Fruit fly (Drosophila melanogaster) whole organism, embryonic: Measurements from ENCODE around the gene CSN1b.

Source experiments
- Atf6 ChIP-seq: fragments of 200-800 bp; sonication (Bioruptor generic); IDR thresholded peaks from 2 replicates; pipeline ENCODE4 v1.3.6; 2022; ENCODE audit warnings: missing biosample characterization, missing genetic modification characterization
- BEAF-32 ChIP-seq: fragments of 200-800 bp; sonication (Bioruptor generic); optimal IDR thresholded peaks from 3 replicates; lab custom pipeline; 2017; ENCODE audit warnings: missing biosample characterization, missing genetic modification characterization, mild to moderate bottlenecking, moderate library complexity, missing genetic modification reagents
- CG11085 ChIP-seq: fragments of 200-800 bp; sonication (Bioruptor generic); IDR thresholded peaks from 2 replicates; pipeline ENCODE4 v1.3.6; 2022; ENCODE audit warnings: missing biosample characterization, missing genetic modification characterization
- CG12659 ChIP-seq: fragments of 200-800 bp; sonication (Bioruptor generic); optimal IDR thresholded peaks from 3 replicates; lab custom pipeline; 2017; ENCODE audit warnings: mild to moderate bottlenecking, missing biosample characterization, missing genetic modification reagents, missing genetic modification characterization
- CG13287 ChIP-seq: fragments of 200-800 bp; sonication (Bioruptor generic); IDR thresholded peaks from 2 replicates; pipeline ENCODE4 v1.3.6; 2022; ENCODE audit warnings: missing biosample characterization, missing genetic modification characterization; ENCODE audit not compliant: partially characterized antibody
- CG15514 ChIP-seq: fragments of 200-800 bp; sonication (Bioruptor generic); optimal IDR thresholded peaks from 3 replicates; lab custom pipeline; 2017; ENCODE audit warnings: missing biosample characterization, missing genetic modification characterization, mild to moderate bottlenecking, moderate library complexity, missing genetic modification reagents
- CG16813 ChIP-seq: fragments of 200-800 bp; sonication (Bioruptor generic); IDR thresholded peaks from 3 replicates; pipeline ENCODE4 v1.3.6; 2022; ENCODE audit warnings: missing biosample characterization, missing genetic modification characterization; ENCODE audit not compliant: partially characterized antibody
- CG17361 ChIP-seq: fragments of 200-800 bp; sonication (Bioruptor generic); IDR thresholded peaks from 3 replicates; pipeline ENCODE4 v1.3.6; 2022; ENCODE audit warnings: missing biosample characterization, missing genetic modification characterization
- CG30020 ChIP-seq: fragments of 200-800 bp; optimal IDR thresholded peaks from 2 replicates; lab custom pipeline; 2019; ENCODE audit warnings: missing biosample characterization, mild to moderate bottlenecking, missing genetic modification characterization, moderate library complexity
- CG4617 ChIP-seq: fragments of 200-800 bp; sonication (Bioruptor generic); optimal IDR thresholded peaks from 3 replicates; lab custom pipeline; 2016; ENCODE audit warnings: missing biosample characterization, missing genetic modification characterization, borderline replicate concordance
- CG6791 ChIP-seq: fragments of 200-800 bp; sonication (Bioruptor generic); IDR thresholded peaks from 3 replicates; pipeline ENCODE4 v1.3.6; 2022; ENCODE audit warnings: missing biosample characterization, missing genetic modification characterization; ENCODE audit not compliant: partially characterized antibody
- CG8290 ChIP-seq, 3 experiments: fragments of 200-800 bp; sonication (Bioruptor generic); optimal IDR thresholded peaks; 2 replicates each; lab custom pipeline; 2016 to 2019; ENCODE audit warnings: missing biosample characterization in 3 of 3, missing genetic modification characterization in 3 of 3, mild to moderate bottlenecking in 2 of 3, moderate library complexity in 1 of 3
- CG9797 ChIP-seq: fragments of 200-800 bp; sonication (Bioruptor generic); optimal IDR thresholded peaks from 3 replicates; lab custom pipeline; 2018; ENCODE audit warnings: missing biosample characterization, mild to moderate bottlenecking, missing genetic modification characterization
- Dll ChIP-seq: fragments of 200-800 bp; sonication (Bioruptor generic); IDR thresholded peaks from 4 replicates; pipeline ENCODE4 v1.3.6; 2022; ENCODE audit warnings: missing biosample characterization, missing genetic modification characterization; ENCODE audit not compliant: partially characterized antibody
- Doc3 ChIP-seq: fragments of 200-800 bp; sonication (Bioruptor generic); IDR thresholded peaks from 3 replicates; pipeline ENCODE4 v1.3.6; 2022; ENCODE audit warnings: missing biosample characterization, missing genetic modification characterization; ENCODE audit not compliant: partially characterized antibody
- Dref ChIP-seq: fragments of 200-800 bp; sonication (Bioruptor generic); IDR thresholded peaks from 2 replicates; pipeline ENCODE4 v1.3.6; 2022; ENCODE audit warnings: missing biosample characterization, missing genetic modification characterization
- E2f2 ChIP-seq: fragments of 200-800 bp; sonication (Bioruptor generic); IDR thresholded peaks from 2 replicates; pipeline ENCODE4 v1.3.6; 2022; ENCODE audit warnings: missing biosample characterization, missing genetic modification characterization
- Fer1 ChIP-seq: fragments of 200-800 bp; sonication (Bioruptor generic); optimal IDR thresholded peaks from 2 replicates; lab custom pipeline; 2017; ENCODE audit warnings: missing biosample characterization, mild to moderate bottlenecking, missing genetic modification characterization
- H15 ChIP-seq: fragments of 200-800 bp; sonication (Bioruptor generic); IDR thresholded peaks from 3 replicates; pipeline ENCODE4 v1.3.6; 2022; ENCODE audit warnings: missing biosample characterization, missing genetic modification characterization
- H2.0 ChIP-seq: fragments of 200-800 bp; sonication (Bioruptor generic); IDR thresholded peaks from 2 replicates; pipeline ENCODE4 v1.3.6; 2022; ENCODE audit warnings: missing biosample characterization, missing genetic modification characterization
- HLH4C ChIP-seq: fragments of 200-800 bp; sonication (Bioruptor generic); IDR thresholded peaks from 3 replicates; pipeline ENCODE4 v1.3.6; 2022; ENCODE audit warnings: missing biosample characterization, missing genetic modification characterization; ENCODE audit not compliant: partially characterized antibody
- Hsf ChIP-seq: fragments of 200-800 bp; sonication (Bioruptor generic); optimal IDR thresholded peaks from 3 replicates; lab custom pipeline; 2016; ENCODE audit warnings: missing biosample characterization, missing genetic modification characterization
- Lhr ChIP-seq: fragments of 200-800 bp; sonication (Bioruptor generic); optimal IDR thresholded peaks from 3 replicates; lab custom pipeline; 2017; ENCODE audit warnings: mild to moderate bottlenecking, missing biosample characterization, missing genetic modification reagents, missing genetic modification characterization
- MESR4 ChIP-seq: fragments of 200-800 bp; sonication (Bioruptor generic); optimal IDR thresholded peaks from 2 replicates; lab custom pipeline; 2018; ENCODE audit warnings: missing biosample characterization, mild to moderate bottlenecking, missing genetic modification characterization, moderate library complexity
- Mad ChIP-seq: fragments of 200-800 bp; sonication (Bioruptor generic); optimal IDR thresholded peaks from 2 replicates; lab custom pipeline; 2016; ENCODE audit warnings: missing biosample characterization, missing genetic modification characterization
- Med ChIP-seq: fragments of 200-800 bp; sonication (Bioruptor generic); peaks from one replicate; lab custom pipeline; 2016; ENCODE audit warnings: missing biosample characterization, missing genetic modification characterization, mild to moderate bottlenecking, inconsistent platforms, moderate library complexity
- Myb ChIP-seq: fragments of 200-800 bp; sonication (Bioruptor generic); optimal IDR thresholded peaks from 2 replicates; lab custom pipeline; 2016; ENCODE audit warnings: missing biosample characterization, missing genetic modification characterization
- Pdp1 ChIP-seq, 2 experiments: fragments of 200-800 bp; sonication (Bioruptor generic); optimal IDR thresholded peaks; 3 replicates each; lab custom pipeline; 2016; ENCODE audit warnings: missing biosample characterization in 2 of 2, missing genetic modification characterization in 2 of 2, mild to moderate bottlenecking in 1 of 2, moderate library complexity in 1 of 2
- Scr ChIP-seq: fragments of 200-800 bp; sonication (Bioruptor generic); IDR thresholded peaks from 2 replicates; pipeline ENCODE4 v1.3.6; 2022; ENCODE audit warnings: missing biosample characterization, missing genetic modification characterization; ENCODE audit not compliant: partially characterized antibody
- Sry-δ ChIP-seq: fragments of 200-800 bp; sonication (Bioruptor generic); optimal IDR thresholded peaks from 2 replicates; lab custom pipeline; 2016; ENCODE audit warnings: missing biosample characterization, missing genetic modification characterization
- amos ChIP-seq: fragments of 200-800 bp; sonication (Bioruptor generic); IDR thresholded peaks from 2 replicates; pipeline ENCODE4 v1.3.6; 2022; ENCODE audit warnings: missing biosample characterization, missing genetic modification characterization; ENCODE audit not compliant: partially characterized antibody
- bbx ChIP-seq: fragments of 200-800 bp; sonication (Bioruptor generic); IDR thresholded peaks from 2 replicates; pipeline ENCODE4 v1.3.6; 2022; ENCODE audit warnings: missing biosample characterization, missing genetic modification characterization; ENCODE audit not compliant: partially characterized antibody
- crp ChIP-seq, 2 experiments: fragments of 200-800 bp; sonication (Bioruptor generic); optimal IDR thresholded peaks; 2 replicates in 1 of 2; 3 replicates in 1 of 2; lab custom pipeline; 2017; ENCODE audit warnings: missing biosample characterization in 2 of 2, missing genetic modification characterization in 2 of 2, mild to moderate bottlenecking in 1 of 2, moderate library complexity in 1 of 2
- fd102C ChIP-seq: fragments of 200-800 bp; sonication (Bioruptor generic); optimal IDR thresholded peaks from 2 replicates; lab custom pipeline; 2018; ENCODE audit warnings: missing biosample characterization, mild to moderate bottlenecking, missing genetic modification characterization, moderate library complexity
- fru ChIP-seq: fragments of >200 bp; optimal IDR thresholded peaks from 2 replicates; lab custom pipeline; 2017
- hkb ChIP-seq, 2 experiments: fragments of 200-800 bp in 1 of 2; fragments of >200 bp in 1 of 2; sonication (Bioruptor generic) in 1 of 2; IDR thresholded peaks in 1 of 2; optimal IDR thresholded peaks in 1 of 2; 2 replicates each; pipeline versions ENCODE4 v1.3.6 to Lab custom; 2017 to 2022; ENCODE audit warnings: missing biosample characterization in 1 of 2, missing genetic modification characterization in 1 of 2
- inv ChIP-seq: fragments of 200-800 bp; sonication (Bioruptor generic); IDR thresholded peaks from 2 replicates; pipeline ENCODE4 v1.3.6; 2022; ENCODE audit warnings: missing biosample characterization, missing genetic modification characterization; ENCODE audit not compliant: partially characterized antibody
- nerfin-2 ChIP-seq: fragments of 200-800 bp; sonication (Bioruptor generic); IDR thresholded peaks from 2 replicates; pipeline ENCODE4 v1.3.6; 2022; ENCODE audit warnings: missing biosample characterization, missing genetic modification characterization; ENCODE audit not compliant: partially characterized antibody
- phol ChIP-seq: fragments of 200-800 bp; sonication (Bioruptor generic); optimal IDR thresholded peaks from 3 replicates; lab custom pipeline; 2018; ENCODE audit warnings: missing biosample characterization, mild to moderate bottlenecking, missing genetic modification characterization, moderate library complexity
- stwl ChIP-seq: fragments of 200-800 bp; sonication (Bioruptor generic); optimal IDR thresholded peaks from 3 replicates; lab custom pipeline; 2018; ENCODE audit warnings: missing biosample characterization, mild to moderate bottlenecking, missing genetic modification characterization, moderate library complexity
- tna ChIP-seq: fragments of 200-800 bp; sonication (Bioruptor generic); IDR thresholded peaks from 2 replicates; pipeline ENCODE4 v1.3.6; 2022; ENCODE audit warnings: missing biosample characterization, missing genetic modification characterization; ENCODE audit not compliant: partially characterized antibody
- toy ChIP-seq: fragments of 200-800 bp; sonication (Bioruptor generic); IDR thresholded peaks from 2 replicates; pipeline ENCODE4 v1.3.6; 2022; ENCODE audit warnings: missing biosample characterization, missing genetic modification characterization
- twi ChIP-seq: fragments of 200-800 bp; optimal IDR thresholded peaks from 2 replicates; lab custom pipeline; 2019; ENCODE audit warnings: missing biosample characterization, mild to moderate bottlenecking, missing genetic modification characterization, moderate library complexity
- tx ChIP-seq: fragments of 200-800 bp; sonication (Bioruptor generic); optimal IDR thresholded peaks from 2 replicates; lab custom pipeline; 2016; ENCODE audit warnings: missing biosample characterization, missing genetic modification characterization
- wek ChIP-seq: fragments of 200-800 bp; sonication (Bioruptor generic); optimal IDR thresholded peaks from 3 replicates; lab custom pipeline; 2018; ENCODE audit warnings: missing biosample characterization, mild to moderate bottlenecking, missing genetic modification characterization, moderate library complexity

The CSN1b gene

dm6 chr3L:18865447-18866367, 39.0 kb downstream of the CSN1b start, which contains the start of gene CG14074 (continued):
- TF ChIP-seq E2f2 (peak; percentile 84), amos (GFP tag; lab: Robert Waterston, UW) (peak; percentile 81), CG30020 (tag; lab: Kevin White, UChicago) (peak; percentile 66), Doc3 (peak; percentile 44; the same call in 1 of the 3 replicates), wek (GFP tag; lab: Kevin White, UChicago) (peak; percentile 73), MESR4 (GFP tag; lab: Kevin White, UChicago) (peak; percentile 47), phol (tag; lab: Kevin White, UChicago) (peak; percentile 6), CG6791 (GFP tag; lab: Robert Waterston, UW) (peak; percentile 78), Myb (peak; percentile 30), Dref (GFP tag; lab: Robert Waterston, UW) (peak; percentile 76), Fer1 (GFP tag; lab: Kevin White, UChicago) (peak; percentile 16), CG11085 (GFP tag; lab: Robert Waterston, UW) (no peak), tna (GFP tag; lab: Robert Waterston, UW) (peak; percentile 37; the same call in 1 of the 2 replicates), CG4617 (GFP tag; lab: Kevin White, UChicago) (peak; percentile 13), CG16813 (GFP tag; lab: Robert Waterston, UW) (peak; percentile 72), stwl (tag; lab: Kevin White, UChicago) (peak; percentile 48), H2.0 (GFP tag; lab: Robert Waterston, UW) (no peak), Mad (GFP tag; lab: Kevin White, UChicago) (no peak), HLH4C (GFP tag; lab: Robert Waterston, UW) (peak; percentile 59; the same call in 2 of the 3 replicates), crp (GFP tag; optimal IDR thresholded peaks at IDR 0.05; lab: Kevin White, UChicago) (no peak), Hsf (GFP tag; lab: Kevin White, UChicago) (peak; percentile 7), bbx (GFP tag; lab: Robert Waterston, UW) (peak; percentile 81), Scr (GFP tag; lab: Robert Waterston, UW) (peak; percentile 66), CG9797 (peak; percentile 18), Lhr (peak; percentile 9), Atf6 (GFP tag; lab: Robert Waterston, UW) (no peak), twi (tag; lab: Kevin White, UChicago) (no peak), toy (GFP tag; lab: Robert Waterston, UW) (no peak), CG15514 (GFP tag; lab: Kevin White, UChicago) (peak; percentile 2), inv (GFP tag; lab: Robert Waterston, UW) (peak; percentile 57), CG17361 (GFP tag; lab: Robert Waterston, UW) (0 out of 3 replicates have a peak, but pooled peaks have one; percentile 36), H15 (GFP tag; lab: Robert Waterston, UW) (no peak), nerfin-2 (GFP tag; lab: Robert Waterston, UW) (peak; percentile 64), CG13287 (GFP tag; lab: Robert Waterston, UW) (peak; percentile 56), CG12659 (GFP tag; lab: Kevin White, UChicago) (peak; percentile 44), hkb (optimal IDR thresholded peaks at IDR 0.05; lab: Kevin White, UChicago) (no peak), hkb (GFP tag; IDR thresholded peaks at IDR 0.05; lab: Robert Waterston, UW) (0 out of 2 replicates have a peak, but pooled peaks have one; percentile 21), CG8290 (GFP tag; optimal IDR thresholded peaks at IDR 0.05; lab: Kevin White, UChicago) (peak; percentile 12), CG8290 (tag; optimal IDR thresholded peaks at IDR 0.05; lab: Kevin White, UChicago) (peak; percentile 59 to 72), tx (GFP tag; lab: Kevin White, UChicago) (no peak), fru (lab: Kevin White, UChicago) (no peak), Dll (GFP tag; lab: Robert Waterston, UW) (peak; percentile 63; the same call in 1 of the 4 replicates), Sry-δ (GFP tag; lab: Kevin White, UChicago) (peak; percentile 44), Pdp1 (GFP tag; optimal IDR thresholded peaks at IDR 0.05; lab: Kevin White, UChicago) (no peak), BEAF-32 (GFP tag; lab: Kevin White, UChicago) (peak; percentile 74), Med (peak; percentile 26), fd102C (GFP tag; lab: Kevin White, UChicago) (no peak)
